Fruit fly (Drosophila melanogaster): ENCODE measurements around the gene Ccm3.

Ccm3 gene

dm6 chr3R:15356645-15357431 lies 14.9 kb upstream of the Ccm3 start, which contains the start of the genes Atg4b and Hibch (continued):
- TF ChIP-seq tup (GFP tag; optimal IDR thresholded peaks at IDR 0.05), result peak; percentile 11
- peak; percentile 70 for TF ChIP-seq CG6254 (GFP tag; optimal IDR thresholded peaks at IDR 0.05)
- TF ChIP-seq hkb (optimal IDR thresholded peaks at IDR 0.05), result no peak
- TF ChIP-seq hkb (GFP tag; IDR thresholded peaks at IDR 0.05), result peak; percentile 57; the same call in 1 of the 2 replicates
- TF ChIP-seq BtbVII (GFP tag; optimal IDR thresholded peaks at IDR 0.05), result peak; percentile 84
- TF ChIP-seq CG10366 (GFP tag; IDR thresholded peaks at IDR 0.05), result peak; percentile 74
- TF ChIP-seq CG13287 (GFP tag; IDR thresholded peaks at IDR 0.05; ENCODE audit: partially characterized antibody), result peak; percentile 14; the same call in 1 of the 2 replicates
- peak; percentile 62 for TF ChIP-seq CG15479 (GFP tag; optimal IDR thresholded peaks at IDR 0.05)
- TF ChIP-seq CG7556 (GFP tag; optimal IDR thresholded peaks at IDR 0.05), result peak; percentile 87
- no peak; the same call in 1 of the 2 replicates for TF ChIP-seq gsb (GFP tag; IDR thresholded peaks at IDR 0.05)
- TF ChIP-seq slbo (GFP tag; IDR thresholded peaks at IDR 0.05), result peak; percentile 91
- TF ChIP-seq CG8089 (GFP tag; optimal IDR thresholded peaks at IDR 0.05), result no peak
- peak; percentile 68 for TF ChIP-seq CG7357 (GFP tag; IDR thresholded peaks at IDR 0.05)
- peak; percentile 79 for TF ChIP-seq Ada2b (GFP tag; IDR thresholded peaks at IDR 0.05)
- peak; percentile 90 for TF ChIP-seq CG12391 (tag; optimal IDR thresholded peaks at IDR 0.05)
- peak; percentile 54 for TF ChIP-seq CG31388 (GFP tag; optimal IDR thresholded peaks at IDR 0.05)
- TF ChIP-seq sima (GFP tag; optimal IDR thresholded peaks at IDR 0.05), result no peak
- TF ChIP-seq CG11247 (GFP tag; IDR thresholded peaks at IDR 0.05), result peak; percentile 65
- peak; percentile 53; the same call in 1 of the 2 replicates for TF ChIP-seq ap (GFP tag; IDR thresholded peaks at IDR 0.05)
- TF ChIP-seq z (GFP tag; IDR thresholded peaks at IDR 0.05), result 0 out of 3 replicates have a peak, but pooled peaks have one; percentile 22
- TF ChIP-seq lab (GFP tag; optimal IDR thresholded peaks at IDR 0.05), result no peak
- TF ChIP-seq Lim3 (GFP tag; IDR thresholded peaks at IDR 0.05), result 0 out of 2 replicates have a peak, but pooled peaks have one; percentile 25
- no peak for TF ChIP-seq shn (GFP tag; optimal IDR thresholded peaks at IDR 0.05)
- TF ChIP-seq CG7372 (GFP tag; IDR thresholded peaks at IDR 0.05), result peak; percentile 84
- TF ChIP-seq Hey (tag; optimal IDR thresholded peaks at IDR 0.05), result peak; percentile 31
- peak; percentile 86 for TF ChIP-seq CG32532 (GFP tag; IDR thresholded peaks at IDR 0.05)
- TF ChIP-seq CG4730 (GFP tag; IDR thresholded peaks at IDR 0.05), result peak; percentile 74
- peak; percentile 62 for TF ChIP-seq Six4 (GFP tag; optimal IDR thresholded peaks at IDR 0.05)
- TF ChIP-seq BEAF-32 (GFP tag; optimal IDR thresholded peaks at IDR 0.05), result peak; percentile 41
- TF ChIP-seq ttk (GFP tag; IDR thresholded peaks at IDR 0.05), result peak; percentile 67
- TF ChIP-seq CG9727 (GFP tag; optimal IDR thresholded peaks at IDR 0.05), result peak; percentile 82
- TF ChIP-seq CG11398 (GFP tag; optimal IDR thresholded peaks at IDR 0.05), result no peak
- TF ChIP-seq Elba2 (GFP tag; optimal IDR thresholded peaks at IDR 0.05), result peak; percentile 84
- TF ChIP-seq gt (GFP tag; IDR thresholded peaks at IDR 0.05), result peak; percentile 59; the same call in 1 of the 2 replicates
- peak; percentile 75 for TF ChIP-seq CG14667 (GFP tag; IDR thresholded peaks at IDR 0.05)
- TF ChIP-seq kni (GFP tag; optimal IDR thresholded peaks at IDR 0.05), result peak; percentile 77
- TF ChIP-seq Neu2 (GFP tag; optimal IDR thresholded peaks at IDR 0.05; ENCODE audit: borderline replicate concordance), result no peak
- TF ChIP-seq Spps (tag; optimal IDR thresholded peaks at IDR 0.05), result peak; percentile 65
- peak; percentile 68 for TF ChIP-seq CG6683 (GFP tag; optimal IDR thresholded peaks at IDR 0.05)
- TF ChIP-seq Dfd (GFP tag; optimal IDR thresholded peaks at IDR 0.05), result no peak
- TF ChIP-seq CG9876 (GFP tag; optimal IDR thresholded peaks at IDR 0.05), result no peak
- no peak for TF ChIP-seq bab2 (GFP tag; optimal IDR thresholded peaks at IDR 0.05)
- TF ChIP-seq CG1233 (GFP tag; optimal IDR thresholded peaks at IDR 0.05), result peak; percentile 80
- TF ChIP-seq bsh (GFP tag; optimal IDR thresholded peaks at IDR 0.05), result peak; percentile 38 to 79
- no peak for TF ChIP-seq CG3838 (GFP tag; optimal IDR thresholded peaks at IDR 0.05)
- TF ChIP-seq Atf6 (GFP tag; IDR thresholded peaks at IDR 0.05), result peak; percentile 83; the same call in 1 of the 2 replicates
- no peak for TF ChIP-seq pros (GFP tag; optimal IDR thresholded peaks at IDR 0.05)
- peak; percentile 39; the same call in 1 of the 2 replicates for TF ChIP-seq bbx (GFP tag; IDR thresholded peaks at IDR 0.05; ENCODE audit: partially characterized antibody)
- TF ChIP-seq zfh1 (GFP tag; IDR thresholded peaks at IDR 0.05), result peak; percentile 62; the same call in 2 of the 3 replicates
